Fruit fly (Drosophila melanogaster) whole organism: ENCODE data around the gene dj.

Source experiments
- CG8478 ChIP-seq: fragments of >200 bp; optimal IDR thresholded peaks from 2 replicates; lab custom pipeline; 2018; ENCODE audit warnings: inconsistent platforms
- psq ChIP-seq: fragments of >200 bp; optimal IDR thresholded peaks from 2 replicates; lab custom pipeline; 2017
- usp ChIP-seq: fragments of >200 bp; optimal IDR thresholded peaks from 2 replicates; lab custom pipeline; 2017; ENCODE audit warnings: missing biosample characterization, missing genetic modification characterization, mixed read lengths

DNA sequence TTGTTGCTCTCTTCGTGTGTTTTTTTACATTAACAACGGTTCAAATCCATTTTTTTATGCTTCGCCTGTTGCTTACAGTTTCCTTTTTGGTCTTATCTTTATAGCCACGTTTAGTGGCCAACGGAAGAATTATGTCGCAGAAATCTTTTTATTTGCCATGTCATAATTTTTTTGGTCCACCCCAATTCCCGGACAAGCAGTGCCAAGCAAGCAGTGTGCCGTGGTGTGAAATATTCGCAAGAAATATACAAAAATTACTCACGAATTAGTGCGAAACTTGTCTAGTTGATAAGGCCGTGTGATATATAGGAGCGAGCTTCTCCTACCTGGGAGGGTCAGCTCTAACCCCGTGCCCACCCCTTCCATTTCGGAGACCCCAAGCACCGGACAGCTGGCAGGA lies 18.2 kb upstream of the dj start:
- TF ChIP-seq CG8478 (lab: Kevin White, UChicago) = no peak
- TF ChIP-seq usp (GFP tag; lab: Kevin White, UChicago) = no peak
- TF ChIP-seq psq (lab: Kevin White, UChicago) = no peak
